Fruit fly (Drosophila melanogaster) whole organism, adult: Measurements from ENCODE around the gene CG13876.
A peak's percentile ranks its signal among the peaks of the same experiment; 100 is the strongest.

Experiments
- CG11617 ChIP-seq: fragments of 200-800 bp; sonication (Bioruptor generic); optimal IDR thresholded peaks from 2 replicates; lab custom pipeline; 2017; ENCODE audit warnings: mild to moderate bottlenecking, missing biosample characterization, missing genetic modification reagents, missing genetic modification characterization
- CG12768 ChIP-seq: fragments of 200-800 bp; sonication (Bioruptor generic); optimal IDR thresholded peaks from 2 replicates; lab custom pipeline; 2017; ENCODE audit warnings: missing biosample characterization, missing genetic modification characterization, mild to moderate bottlenecking, moderate library complexity, missing genetic modification reagents
- CG14711 ChIP-seq: fragments of 200-800 bp; sonication (Bioruptor generic); optimal IDR thresholded peaks from 2 replicates; lab custom pipeline; 2018; ENCODE audit warnings: missing biosample characterization, mild to moderate bottlenecking, missing genetic modification characterization, moderate library complexity
- CG1620 ChIP-seq: fragments of 200-800 bp; sonication (Bioruptor generic); optimal IDR thresholded peaks from 2 replicates; lab custom pipeline; 2016; ENCODE audit warnings: missing biosample characterization, missing genetic modification characterization
- CG33017 ChIP-seq: fragments of 200-800 bp; sonication (Bioruptor generic); optimal IDR thresholded peaks from 2 replicates; lab custom pipeline; 2018; ENCODE audit warnings: missing biosample characterization, mild to moderate bottlenecking, missing genetic modification characterization, moderate library complexity
- CG5204 ChIP-seq: fragments of 200-800 bp; sonication (Bioruptor generic); optimal IDR thresholded peaks from 2 replicates; lab custom pipeline; 2016; ENCODE audit warnings: missing biosample characterization, missing genetic modification characterization
- CG7045 ChIP-seq: fragments of 200-800 bp; sonication (Bioruptor generic); optimal IDR thresholded peaks from 2 replicates; lab custom pipeline; 2017; ENCODE audit warnings: missing biosample characterization, mild to moderate bottlenecking, missing genetic modification characterization
- CG7101 ChIP-seq: fragments of 200-800 bp; sonication (Bioruptor generic); optimal IDR thresholded peaks from 2 replicates; lab custom pipeline; 2018; ENCODE audit warnings: missing biosample characterization, mild to moderate bottlenecking, missing genetic modification characterization, moderate library complexity
- Clk ChIP-seq: fragments of 200-800 bp; sonication (Bioruptor generic); optimal IDR thresholded peaks from 2 replicates; lab custom pipeline; 2017; ENCODE audit warnings: missing biosample characterization, missing genetic modification characterization
- Crg-1 ChIP-seq: fragments of 200-800 bp; sonication (Bioruptor generic); optimal IDR thresholded peaks from 2 replicates; lab custom pipeline; 2016; ENCODE audit warnings: missing biosample characterization, missing genetic modification characterization
- Hr96 ChIP-seq: fragments of 200-800 bp; sonication (Bioruptor generic); optimal IDR thresholded peaks from 2 replicates; lab custom pipeline; 2016; ENCODE audit warnings: missing biosample characterization, missing genetic modification characterization
- Mnt ChIP-seq: fragments of 200-800 bp; sonication (Bioruptor generic); optimal IDR thresholded peaks from 2 replicates; lab custom pipeline; 2016; ENCODE audit warnings: missing biosample characterization, mild to moderate bottlenecking, missing genetic modification characterization
- bab1 ChIP-seq: fragments of 200-800 bp; sonication (Bioruptor generic); optimal IDR thresholded peaks from 3 replicates; lab custom pipeline; 2019; ENCODE audit warnings: missing biosample characterization, mild to moderate bottlenecking, missing genetic modification characterization, moderate library complexity
- cic ChIP-seq: fragments of 200-800 bp; sonication (Bioruptor generic); optimal IDR thresholded peaks from 2 replicates; lab custom pipeline; 2017; ENCODE audit warnings: missing biosample characterization, mild to moderate bottlenecking, missing genetic modification characterization, moderate library complexity
- cnc ChIP-seq, 2 experiments: fragments of >200 bp; optimal IDR thresholded peaks; 2 replicates each; lab custom pipeline; 2017
- kay ChIP-seq: fragments of 200-800 bp; sonication (Bioruptor generic); peaks from one replicate; lab custom pipeline; 2016; ENCODE audit warnings: missing biosample characterization, missing genetic modification characterization, borderline replicate concordance
- ovo ChIP-seq: fragments of 200-800 bp; sonication (Bioruptor generic); optimal IDR thresholded peaks from 2 replicates; lab custom pipeline; 2016; ENCODE audit warnings: missing biosample characterization, missing genetic modification characterization
- pad ChIP-seq: fragments of 200-800 bp; sonication (Bioruptor generic); optimal IDR thresholded peaks from 3 replicates; lab custom pipeline; 2017; ENCODE audit warnings: missing biosample characterization, missing genetic modification characterization, mild to moderate bottlenecking, moderate library complexity, missing genetic modification reagents
- tj ChIP-seq: fragments of 200-800 bp; sonication (Bioruptor generic); optimal IDR thresholded peaks from 3 replicates; lab custom pipeline; 2017; ENCODE audit warnings: missing biosample characterization, mild to moderate bottlenecking, missing genetic modification characterization, moderate library complexity
- toe ChIP-seq: fragments of 200-800 bp; sonication (Bioruptor generic); optimal IDR thresholded peaks from 2 replicates; lab custom pipeline; 2016; ENCODE audit warnings: missing biosample characterization, missing genetic modification characterization

Gene CG13876

dm6 chr3L:216325-216724, 10.4 kb downstream of the CG13876 start, which contains the start of gene Kaz1-ORFB:
Kaz1-ORFB (plus strand) TSS chr3L:216625.
- TF ChIP-seq CG12768 (GFP tag; lab: Kevin White, UChicago) (no peak), ovo (GFP tag; lab: Kevin White, UChicago) (no peak), CG5204 (GFP tag; lab: Kevin White, UChicago) (no peak), kay (no peak), CG7101 (no peak), Clk (GFP tag; lab: Kevin White, UChicago) (no peak), CG14711 (tag; lab: Kevin White, UChicago) (no peak), CG11617 (GFP tag; lab: Kevin White, UChicago) (no peak), pad (GFP tag; lab: Kevin White, UChicago) (no peak), toe (GFP tag; lab: Kevin White, UChicago) (no peak), CG1620 (GFP tag; lab: Kevin White, UChicago) (no peak), Mnt (no peak)

DNA sequence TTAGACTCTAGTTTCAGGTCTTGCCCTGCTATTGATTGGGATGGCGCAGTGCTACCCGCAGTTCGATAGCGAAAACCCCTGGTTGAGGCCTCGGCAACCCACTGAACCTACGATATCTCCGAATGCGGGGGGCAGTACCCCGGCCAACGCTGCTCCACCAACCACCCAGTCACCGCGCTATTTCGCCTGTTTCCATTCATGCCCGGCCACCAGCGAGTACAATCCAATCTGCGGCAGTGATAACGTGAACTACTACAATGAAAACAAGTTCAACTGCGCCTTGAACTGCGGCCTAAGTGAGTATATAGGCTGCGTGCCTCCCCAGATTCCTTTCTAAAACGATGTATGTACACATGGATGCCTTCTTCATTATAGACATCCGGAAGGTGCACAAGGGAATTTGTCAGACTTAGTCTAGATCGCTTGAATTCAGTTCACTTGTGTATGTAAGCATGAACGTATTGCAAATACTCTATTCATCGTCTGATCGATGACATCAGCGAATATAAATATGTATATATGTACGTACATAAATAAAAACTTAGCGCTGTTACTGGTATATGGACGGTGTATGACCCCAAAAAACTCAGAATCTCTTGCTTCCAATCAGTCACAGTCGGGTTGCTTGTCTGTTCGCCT, 11.7 kb downstream of the CG13876 start, which contains the start of gene CG13877:
Gene CG13877, plus strand, starts transcription at position 589 of the 639 bp plus-strand sequence.
- TF ChIP-seq ovo (GFP tag; lab: Kevin White, UChicago) (no peak), cic (GFP tag; lab: Kevin White, UChicago) (peak; percentile 88), CG14711 (tag; lab: Kevin White, UChicago) (no peak), CG12768 (GFP tag; lab: Kevin White, UChicago) (no peak), CG33017 (no peak)

DNA sequence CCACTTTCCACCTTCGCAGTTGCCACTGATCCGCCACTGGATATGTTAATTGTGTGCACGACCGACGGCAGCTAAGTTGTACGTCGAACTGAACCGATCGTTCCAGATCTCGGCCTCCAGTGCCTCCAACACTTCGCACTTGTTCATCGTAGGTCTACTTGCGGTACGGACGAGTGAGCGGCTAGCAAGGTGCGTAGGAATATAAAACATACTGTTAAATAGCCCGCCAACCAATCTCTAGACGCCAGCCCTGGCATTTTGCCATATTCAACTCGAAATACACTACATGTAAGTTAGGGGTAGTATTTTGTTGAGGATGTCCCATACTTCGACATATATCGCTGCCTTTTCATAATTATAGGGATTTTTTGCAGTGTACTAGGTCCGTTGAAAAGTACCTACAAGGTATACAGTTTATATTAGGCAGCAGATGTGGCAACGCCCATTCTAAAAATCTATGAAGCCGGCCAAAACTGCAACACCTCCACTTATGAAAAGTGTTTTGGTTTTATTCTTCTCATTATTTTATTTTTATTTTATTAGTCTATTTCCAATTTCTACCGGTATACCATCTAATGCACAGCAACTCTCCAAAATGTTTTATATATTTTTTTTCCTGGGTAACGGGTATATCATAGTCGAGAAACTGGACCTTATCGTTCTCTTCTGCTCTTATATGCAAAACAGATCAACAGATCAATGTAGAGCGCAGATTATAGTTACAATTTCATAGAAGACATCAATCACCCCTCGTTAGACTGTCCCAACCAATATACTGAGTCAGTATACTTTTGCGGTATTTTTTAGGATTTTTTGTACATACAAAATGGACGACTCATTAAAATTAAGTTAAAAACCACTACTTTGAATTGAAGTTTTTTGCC, 17.3 kb downstream of the CG13876 start, which contains the start of the genes pyx and CG33229:
Gene pyx, minus strand, starts transcription at position 51 of the 884 bp plus-strand sequence.
Gene CG33229, plus strand, starts transcription at position 834 of the 884 bp plus-strand sequence.
- TF ChIP-seq kay (no peak), ovo (GFP tag; lab: Kevin White, UChicago) (peak; percentile 79), CG5204 (GFP tag; lab: Kevin White, UChicago) (no peak), tj (GFP tag; lab: Kevin White, UChicago) (peak; percentile 58), CG12768 (GFP tag; lab: Kevin White, UChicago) (peak; percentile 86), CG7101 (peak; percentile 74), bab1 (peak; percentile 72), CG14711 (tag; lab: Kevin White, UChicago) (peak; percentile 18), CG1620 (GFP tag; lab: Kevin White, UChicago) (peak; percentile 75), Clk (GFP tag; lab: Kevin White, UChicago) (peak; percentile 40), toe (GFP tag; lab: Kevin White, UChicago) (peak; percentile 91), Mnt (peak; percentile 52), CG7045 (GFP tag; lab: Kevin White, UChicago) (peak; percentile 80), Crg-1 (GFP tag; lab: Kevin White, UChicago) (peak; percentile 73), CG11617 (GFP tag; lab: Kevin White, UChicago) (peak; percentile 79), Hr96 (GFP tag; lab: Kevin White, UChicago) (peak; percentile 84), cic (GFP tag; lab: Kevin White, UChicago) (no peak), cnc (optimal IDR thresholded peaks at IDR 0.05; lab: Kevin White, UChicago) (no peak), CG33017 (peak; percentile 63), pad (GFP tag; lab: Kevin White, UChicago) (peak; percentile 64)

- TF ChIP-seq CG7045 (GFP tag; lab: Kevin White, UChicago) (peak; percentile 6), Mnt (peak; percentile 44), CG33017 (no peak), CG12768 (GFP tag; lab: Kevin White, UChicago) (peak; percentile 12), CG1620 (GFP tag; lab: Kevin White, UChicago) (peak; percentile 55), bab1 (no peak), CG11617 (GFP tag; lab: Kevin White, UChicago) (peak; percentile 25), CG5204 (GFP tag; lab: Kevin White, UChicago) (no peak), cic (GFP tag; lab: Kevin White, UChicago) (peak; percentile 21), ovo (GFP tag; lab: Kevin White, UChicago) (peak; percentile 95), tj (GFP tag; lab: Kevin White, UChicago) (peak; percentile 16), Hr96 (GFP tag; lab: Kevin White, UChicago) (no peak)
These were observed 18.3 kb downstream of the CG13876 start for dm6 chr3L:224004-224951.

DNA sequence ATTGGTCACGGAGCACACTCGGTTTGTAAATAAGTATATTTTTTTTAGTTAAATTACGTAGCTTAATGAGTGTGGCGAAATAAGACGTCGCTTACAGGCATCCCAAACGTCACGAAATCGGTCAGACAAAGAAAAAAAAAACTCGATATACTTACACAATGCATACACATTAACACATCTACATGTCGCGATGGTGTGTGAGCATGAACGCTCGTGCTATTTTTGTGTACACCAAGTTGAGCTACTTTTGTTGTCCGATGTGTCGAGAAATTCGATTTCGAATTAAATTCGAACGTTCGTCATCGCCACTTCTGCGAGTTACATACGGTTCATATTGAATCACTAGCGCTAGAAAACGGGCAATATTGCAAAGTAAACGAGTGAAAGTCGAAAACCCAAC, 19.2 kb downstream of the CG13876 start:
- TF ChIP-seq CG5204 (GFP tag; lab: Kevin White, UChicago), result no peak
- peak; percentile 33 for TF ChIP-seq cic (GFP tag; lab: Kevin White, UChicago)
- TF ChIP-seq kay, result peak; percentile 99
- TF ChIP-seq CG11617 (GFP tag; lab: Kevin White, UChicago), result no peak
- peak; percentile 33 for TF ChIP-seq Mnt
